Fruit fly (Drosophila melanogaster) whole organism, embryonic: Measurements from ENCODE around the gene Rdh.

Experiments
- Antp ChIP-seq: fragments of 200-800 bp; sonication (Bioruptor generic); optimal IDR thresholded peaks from 3 replicates; lab custom pipeline; 2016; ENCODE audit warnings: missing biosample characterization, missing genetic modification characterization
- CG1024 ChIP-seq: fragments of 200-800 bp; sonication (Bioruptor generic); IDR thresholded peaks from 2 replicates; pipeline ENCODE4 v1.3.6; 2022; ENCODE audit warnings: missing biosample characterization, missing genetic modification characterization
- CG10366 ChIP-seq: fragments of 200-800 bp; sonication (Bioruptor generic); IDR thresholded peaks from 2 replicates; pipeline ENCODE4 v1.3.6; 2022; ENCODE audit warnings: missing biosample characterization, missing genetic modification characterization
- CG10979 ChIP-seq: fragments of 200-800 bp; sonication (Bioruptor generic); optimal IDR thresholded peaks from 2 replicates; lab custom pipeline; 2018; ENCODE audit warnings: missing biosample characterization, mild to moderate bottlenecking, missing genetic modification characterization, moderate library complexity
- CG11456 ChIP-seq: fragments of 200-800 bp; sonication (Bioruptor generic); IDR thresholded peaks from 3 replicates; pipeline ENCODE4 v1.3.6; 2022; ENCODE audit warnings: missing biosample characterization, missing genetic modification characterization
- CG11560 ChIP-seq: fragments of 200-800 bp; sonication (Bioruptor generic); IDR thresholded peaks from 3 replicates; pipeline ENCODE4 v1.3.6; 2022; ENCODE audit warnings: missing biosample characterization, missing genetic modification characterization
- CG11723 ChIP-seq: fragments of 200-800 bp; sonication (Bioruptor generic); optimal IDR thresholded peaks from 2 replicates; lab custom pipeline; 2017; ENCODE audit warnings: missing biosample characterization, mild to moderate bottlenecking, missing genetic modification characterization
- CG1233 ChIP-seq: fragments of 200-800 bp; sonication (Bioruptor generic); optimal IDR thresholded peaks from 4 replicates; lab custom pipeline; 2018; ENCODE audit warnings: missing biosample characterization, mild to moderate bottlenecking, missing genetic modification characterization
- CG12942 ChIP-seq: fragments of 200-800 bp; sonication (Bioruptor generic); optimal IDR thresholded peaks from 3 replicates; lab custom pipeline; 2016; ENCODE audit warnings: missing biosample characterization, missing genetic modification characterization
- CG13287 ChIP-seq: fragments of 200-800 bp; sonication (Bioruptor generic); IDR thresholded peaks from 2 replicates; pipeline ENCODE4 v1.3.6; 2022; ENCODE audit warnings: missing biosample characterization, missing genetic modification characterization; ENCODE audit not compliant: partially characterized antibody
- CG1602 ChIP-seq: fragments of 200-800 bp; sonication (Bioruptor generic); optimal IDR thresholded peaks from 3 replicates; lab custom pipeline; 2016; ENCODE audit warnings: missing biosample characterization, missing genetic modification characterization
- CG18262 ChIP-seq: fragments of 200-800 bp; optimal IDR thresholded peaks from 3 replicates; lab custom pipeline; 2019; ENCODE audit warnings: missing biosample characterization, mild to moderate bottlenecking, missing genetic modification characterization, moderate library complexity
- CG18476 ChIP-seq: fragments of 200-800 bp; sonication (Bioruptor generic); optimal IDR thresholded peaks from 2 replicates; lab custom pipeline; 2016; ENCODE audit warnings: missing biosample characterization, mild to moderate bottlenecking, missing genetic modification characterization
- CG18599 ChIP-seq: fragments of 200-800 bp; sonication (Bioruptor generic); optimal IDR thresholded peaks from 3 replicates; lab custom pipeline; 2017; ENCODE audit warnings: missing biosample characterization, missing genetic modification characterization, mild to moderate bottlenecking, moderate library complexity, missing genetic modification reagents
- CG31365 ChIP-seq: fragments of 200-800 bp; sonication (Bioruptor generic); optimal IDR thresholded peaks from 2 replicates; lab custom pipeline; 2018; ENCODE audit warnings: missing biosample characterization, mild to moderate bottlenecking, missing genetic modification characterization
- CG3281 ChIP-seq: fragments of 200-800 bp; sonication (Bioruptor generic); optimal IDR thresholded peaks from 3 replicates; lab custom pipeline; 2017; ENCODE audit warnings: missing biosample characterization, mild to moderate bottlenecking, missing genetic modification characterization
- CG33213 ChIP-seq: fragments of 200-800 bp; sonication (Bioruptor generic); optimal IDR thresholded peaks from 3 replicates; lab custom pipeline; 2016; ENCODE audit warnings: missing biosample characterization, missing genetic modification characterization
- CG3847 ChIP-seq: fragments of 200-800 bp; sonication (Bioruptor generic); IDR thresholded peaks from 2 replicates; pipeline ENCODE4 v1.3.6; 2022; ENCODE audit warnings: missing biosample characterization, missing genetic modification characterization
- CG3995 ChIP-seq: fragments of 200-800 bp; sonication (Bioruptor generic); optimal IDR thresholded peaks from 3 replicates; lab custom pipeline; 2016; ENCODE audit warnings: missing biosample characterization, missing genetic modification characterization
- CG6272 ChIP-seq: fragments of 200-800 bp; sonication (Bioruptor generic); IDR thresholded peaks from 2 replicates; pipeline ENCODE4 v1.3.6; 2022; ENCODE audit warnings: missing biosample characterization, missing genetic modification characterization
- CG6689 ChIP-seq: fragments of 200-800 bp; sonication (Bioruptor generic); IDR thresholded peaks from 2 replicates; pipeline ENCODE4 v1.3.6; 2022; ENCODE audit warnings: missing biosample characterization, missing genetic modification characterization
- CG7556 ChIP-seq: fragments of 200-800 bp; sonication (Bioruptor generic); optimal IDR thresholded peaks from 2 replicates; lab custom pipeline; 2017; ENCODE audit warnings: missing biosample characterization, mild to moderate bottlenecking, missing genetic modification characterization
- CG7839 ChIP-seq: fragments of 200-800 bp; sonication (Bioruptor generic); optimal IDR thresholded peaks from 3 replicates; lab custom pipeline; 2018; ENCODE audit warnings: missing biosample characterization, mild to moderate bottlenecking, missing genetic modification characterization, moderate library complexity
- Dad ChIP-seq: fragments of 200-800 bp; sonication (Bioruptor generic); optimal IDR thresholded peaks from 3 replicates; lab custom pipeline; 2016; ENCODE audit warnings: missing biosample characterization, missing genetic modification characterization
- Fer2 ChIP-seq: fragments of 200-800 bp; sonication (Bioruptor generic); optimal IDR thresholded peaks from 2 replicates; lab custom pipeline; 2018; ENCODE audit warnings: missing biosample characterization, mild to moderate bottlenecking, missing genetic modification characterization, moderate library complexity
- Fer3 ChIP-seq: fragments of 200-800 bp; sonication (Bioruptor generic); optimal IDR thresholded peaks from 2 replicates; lab custom pipeline; 2018; ENCODE audit warnings: missing biosample characterization, mild to moderate bottlenecking, missing genetic modification characterization, moderate library complexity
- GATAe ChIP-seq: fragments of 200-800 bp; sonication (Bioruptor generic); conservative IDR thresholded peaks from 2 replicates; pipeline ENCODE4 v1.3.6; 2022; ENCODE audit warnings: missing biosample characterization, missing genetic modification characterization
- Hr3 ChIP-seq: fragments of 200-800 bp; sonication (Bioruptor generic); optimal IDR thresholded peaks from 3 replicates; lab custom pipeline; 2016; ENCODE audit warnings: missing biosample characterization, missing genetic modification characterization
- Hr39 ChIP-seq: fragments of >200 bp; optimal IDR thresholded peaks from 2 replicates; lab custom pipeline; 2017
- Hsf ChIP-seq: fragments of 200-800 bp; sonication (Bioruptor generic); optimal IDR thresholded peaks from 3 replicates; lab custom pipeline; 2016; ENCODE audit warnings: missing biosample characterization, missing genetic modification characterization
- MESR4 ChIP-seq: fragments of 200-800 bp; sonication (Bioruptor generic); optimal IDR thresholded peaks from 2 replicates; lab custom pipeline; 2018; ENCODE audit warnings: missing biosample characterization, mild to moderate bottlenecking, missing genetic modification characterization, moderate library complexity
- Ravus ChIP-seq: fragments of 200-800 bp; sonication (Bioruptor generic); IDR thresholded peaks from 2 replicates; pipeline ENCODE4 v1.3.6; 2022; ENCODE audit warnings: missing biosample characterization, missing genetic modification characterization
- Sox102F ChIP-seq: fragments of 200-800 bp; sonication (Bioruptor generic); optimal IDR thresholded peaks from 2 replicates; lab custom pipeline; 2018; ENCODE audit warnings: missing biosample characterization, mild to moderate bottlenecking, missing genetic modification characterization, moderate library complexity
- Spps ChIP-seq: fragments of 200-800 bp; sonication (Bioruptor generic); optimal IDR thresholded peaks from 2 replicates; lab custom pipeline; 2018; ENCODE audit warnings: missing biosample characterization, mild to moderate bottlenecking, missing genetic modification characterization
- Vsx1 ChIP-seq: fragments of 200-800 bp; sonication (Bioruptor generic); optimal IDR thresholded peaks from 2 replicates; lab custom pipeline; 2017; ENCODE audit warnings: missing biosample characterization, mild to moderate bottlenecking, missing genetic modification characterization, missing genetic modification reagents
- amos ChIP-seq: fragments of 200-800 bp; sonication (Bioruptor generic); IDR thresholded peaks from 2 replicates; pipeline ENCODE4 v1.3.6; 2022; ENCODE audit warnings: missing biosample characterization, missing genetic modification characterization; ENCODE audit not compliant: partially characterized antibody
- bowl ChIP-seq: fragments of 200-800 bp; sonication (Bioruptor generic); IDR thresholded peaks from 2 replicates; pipeline ENCODE4 v1.3.6; 2022; ENCODE audit warnings: missing biosample characterization, missing genetic modification characterization
- cad ChIP-seq: fragments of >200 bp; optimal IDR thresholded peaks from 2 replicates; lab custom pipeline; 2017; ENCODE audit warnings: missing biosample characterization, missing genetic modification characterization
- cas ChIP-seq: fragments of 200-800 bp; sonication (Bioruptor generic); IDR thresholded peaks from 2 replicates; pipeline ENCODE4 v1.3.6; 2022; ENCODE audit warnings: missing biosample characterization, missing genetic modification characterization
- chif ChIP-seq, 2 experiments: fragments of 200-800 bp; sonication (Bioruptor generic); optimal IDR thresholded peaks; 3 replicates each; lab custom pipeline; 2016; ENCODE audit warnings: missing biosample characterization in 2 of 2, missing genetic modification characterization in 2 of 2
- cwo ChIP-seq: fragments of 200-800 bp; sonication (Bioruptor generic); optimal IDR thresholded peaks from 3 replicates; lab custom pipeline; 2017; ENCODE audit warnings: missing biosample characterization, missing genetic modification characterization, mild to moderate bottlenecking, moderate library complexity, missing genetic modification reagents
- dmrt99B ChIP-seq: fragments of 200-800 bp; sonication (Bioruptor generic); optimal IDR thresholded peaks from 2 replicates; lab custom pipeline; 2018; ENCODE audit warnings: missing biosample characterization, mild to moderate bottlenecking, missing genetic modification characterization, moderate library complexity
- esg ChIP-seq: fragments of 200-800 bp; sonication (Bioruptor generic); conservative IDR thresholded peaks from 2 replicates; pipeline ENCODE4 v1.3.6; 2022; ENCODE audit warnings: missing biosample characterization, missing genetic modification characterization
- inv ChIP-seq: fragments of 200-800 bp; sonication (Bioruptor generic); IDR thresholded peaks from 2 replicates; pipeline ENCODE4 v1.3.6; 2022; ENCODE audit warnings: missing biosample characterization, missing genetic modification characterization; ENCODE audit not compliant: partially characterized antibody
- klu ChIP-seq: fragments of 200-800 bp; sonication (Bioruptor generic); IDR thresholded peaks from 2 replicates; pipeline ENCODE4 v1.3.6; 2022; ENCODE audit warnings: missing biosample characterization, missing genetic modification characterization
- odd ChIP-seq: fragments of 200-800 bp; sonication (Bioruptor generic); optimal IDR thresholded peaks from 2 replicates; lab custom pipeline; 2017; ENCODE audit warnings: missing biosample characterization, mild to moderate bottlenecking, missing genetic modification characterization
- onecut ChIP-seq: fragments of 200-800 bp; sonication (Bioruptor generic); IDR thresholded peaks from 2 replicates; pipeline ENCODE4 v1.3.6; 2022; ENCODE audit warnings: missing biosample characterization, missing genetic modification characterization
- pita ChIP-seq: fragments of 200-800 bp; sonication (Bioruptor generic); optimal IDR thresholded peaks from 2 replicates; lab custom pipeline; 2017; ENCODE audit warnings: missing biosample characterization, mild to moderate bottlenecking, missing genetic modification characterization
- sob ChIP-seq: fragments of 200-800 bp; sonication (Bioruptor generic); IDR thresholded peaks from 2 replicates; pipeline ENCODE4 v1.3.6; 2022; ENCODE audit warnings: missing biosample characterization, missing genetic modification characterization
- unc-4 ChIP-seq: fragments of 200-800 bp; sonication (Bioruptor generic); IDR thresholded peaks from 2 replicates; pipeline ENCODE4 v1.3.6; 2022; ENCODE audit warnings: missing biosample characterization, missing genetic modification characterization; ENCODE audit not compliant: partially characterized antibody
- wor ChIP-seq: fragments of 200-800 bp; sonication (Bioruptor generic); IDR thresholded peaks from 2 replicates; pipeline ENCODE4 v1.3.6; 2022; ENCODE audit warnings: missing biosample characterization, missing genetic modification characterization

The Rdh gene

DNA sequence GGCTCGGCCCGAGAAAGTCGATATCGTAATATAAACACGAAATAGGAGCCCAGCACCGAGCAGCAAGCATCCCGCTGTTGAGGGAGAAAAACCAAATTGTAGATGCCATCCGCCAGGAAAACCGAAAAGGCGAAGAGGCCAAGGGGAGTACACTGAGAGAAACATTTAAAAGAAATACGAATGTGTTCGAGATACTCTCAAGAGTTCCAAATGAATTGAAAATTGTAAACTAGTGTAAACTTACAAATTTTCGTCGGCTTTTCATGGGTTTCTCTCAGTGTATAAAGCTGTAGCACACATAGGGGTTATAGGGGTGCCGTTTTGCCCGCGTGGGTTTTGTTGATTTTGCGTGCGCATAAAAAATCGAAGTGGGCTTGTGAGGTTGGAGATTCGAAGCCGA, 22.6 kb upstream of the Rdh start:
- TF ChIP-seq wor (GFP tag; lab: Robert Waterston, UW), result peak; percentile 42
- TF ChIP-seq odd (GFP tag; lab: Kevin White, UChicago), result peak; percentile 64
- TF ChIP-seq bowl (GFP tag; lab: Robert Waterston, UW), result 0 out of 2 replicates have a peak, but pooled peaks have one; percentile 31
- peak; percentile 56 for TF ChIP-seq Hr3 (GFP tag; lab: Kevin White, UChicago)
- TF ChIP-seq pita (GFP tag; lab: Kevin White, UChicago), result no peak
- no peak for TF ChIP-seq CG3995 (GFP tag; lab: Kevin White, UChicago)
- TF ChIP-seq Ravus (GFP tag; lab: Robert Waterston, UW), result peak; percentile 30
- peak; percentile 85 for TF ChIP-seq sob (GFP tag; lab: Robert Waterston, UW)
- peak; percentile 56 for TF ChIP-seq CG3281 (GFP tag; lab: Kevin White, UChicago)
- TF ChIP-seq MESR4, result no peak
- 0 out of 3 replicates have a peak, but pooled peaks have one; percentile 45 for TF ChIP-seq CG11560
- TF ChIP-seq CG11723 (GFP tag; lab: Kevin White, UChicago), result peak; percentile 56
- TF ChIP-seq inv, result no peak
- TF ChIP-seq CG6272 (GFP tag; lab: Robert Waterston, UW), result peak; percentile 59
- peak; percentile 77 for TF ChIP-seq Antp (GFP tag; lab: Kevin White, UChicago)
- TF ChIP-seq CG13287, result no peak
- TF ChIP-seq klu (GFP tag; lab: Robert Waterston, UW), result peak; percentile 66
- TF ChIP-seq chif (GFP tag; optimal IDR thresholded peaks at IDR 0.05; lab: Kevin White, UChicago), result peak; percentile 58 to 67
- TF ChIP-seq CG12942 (GFP tag; lab: Kevin White, UChicago), result peak; percentile 47
- TF ChIP-seq CG1233 (GFP tag; lab: Kevin White, UChicago), result peak; percentile 67
- peak; percentile 81 for TF ChIP-seq CG6689 (GFP tag; lab: Robert Waterston, UW)
- TF ChIP-seq CG11456, result peak; percentile 89
- peak; percentile 19 for TF ChIP-seq Fer2 (tag; lab: Kevin White, UChicago)
- peak; percentile 24 for TF ChIP-seq CG31365 (tag; lab: Kevin White, UChicago)
- TF ChIP-seq CG3847 (GFP tag; lab: Robert Waterston, UW), result peak; percentile 78
- peak; percentile 75 for TF ChIP-seq esg
- TF ChIP-seq CG18599 (GFP tag; lab: Kevin White, UChicago), result peak; percentile 92
- TF ChIP-seq CG18262 (tag; lab: Kevin White, UChicago), result peak; percentile 48
- TF ChIP-seq Dad (GFP tag; lab: Kevin White, UChicago), result peak; percentile 49
- TF ChIP-seq cas, result peak; percentile 58; the same call in 1 of the 2 replicates
- peak; percentile 42 for TF ChIP-seq CG1602 (GFP tag; lab: Kevin White, UChicago)
- peak; percentile 12 for TF ChIP-seq CG33213 (GFP tag; lab: Kevin White, UChicago)
- peak; percentile 69 for TF ChIP-seq CG10366 (GFP tag; lab: Robert Waterston, UW)
- TF ChIP-seq Spps, result no peak
- peak; percentile 87 for TF ChIP-seq CG7556 (GFP tag; lab: Kevin White, UChicago)
- TF ChIP-seq Vsx1 (GFP tag; lab: Kevin White, UChicago), result peak; percentile 20
- TF ChIP-seq CG10979 (tag; lab: Kevin White, UChicago), result peak; percentile 22
- peak; percentile 71 for TF ChIP-seq dmrt99B
- no peak for TF ChIP-seq unc-4 (GFP tag; lab: Robert Waterston, UW)
- peak; percentile 60 for TF ChIP-seq CG1024 (GFP tag; lab: Robert Waterston, UW)
- no peak for TF ChIP-seq amos (GFP tag; lab: Robert Waterston, UW)
- peak; percentile 71 for TF ChIP-seq Fer3 (tag; lab: Kevin White, UChicago)
- peak; percentile 23 for TF ChIP-seq CG18476 (GFP tag; lab: Kevin White, UChicago)
- peak; percentile 74 for TF ChIP-seq Sox102F (GFP tag; lab: Kevin White, UChicago)
- TF ChIP-seq CG7839, result peak; percentile 77
- TF ChIP-seq Hsf (GFP tag; lab: Kevin White, UChicago), result peak; percentile 64
- TF ChIP-seq Hr39 (lab: Kevin White, UChicago), result no peak
- TF ChIP-seq cwo, result peak; percentile 70
- TF ChIP-seq GATAe, result no peak
- TF ChIP-seq cad, result no peak
- TF ChIP-seq onecut (GFP tag; lab: Robert Waterston, UW), result peak; percentile 84
